Fruit fly (Drosophila melanogaster) whole organism, embryonic: Measurements from ENCODE around the gene sbr.

ENCODE experiments used
- CG10462 ChIP-seq: fragments of 200-800 bp; sonication (Bioruptor generic); optimal IDR thresholded peaks from 2 replicates; lab custom pipeline; 2016; ENCODE audit warnings: missing biosample characterization, missing genetic modification characterization
- CG11504 ChIP-seq: fragments of 200-800 bp; sonication (Bioruptor generic); optimal IDR thresholded peaks from 3 replicates; lab custom pipeline; 2019; ENCODE audit warnings: missing biosample characterization, mild to moderate bottlenecking, missing genetic modification characterization, moderate library complexity
- CG12391 ChIP-seq: fragments of 200-800 bp; sonication (Bioruptor generic); optimal IDR thresholded peaks from 3 replicates; lab custom pipeline; 2018; ENCODE audit warnings: missing biosample characterization, mild to moderate bottlenecking, missing genetic modification characterization, moderate library complexity
- CG13287 ChIP-seq: fragments of 200-800 bp; sonication (Bioruptor generic); IDR thresholded peaks from 2 replicates; pipeline ENCODE4 v1.3.6; 2022; ENCODE audit warnings: missing biosample characterization, missing genetic modification characterization; ENCODE audit not compliant: partially characterized antibody
- CG17829 ChIP-seq: fragments of 200-800 bp; optimal IDR thresholded peaks from 2 replicates; lab custom pipeline; 2019; ENCODE audit warnings: missing biosample characterization, mild to moderate bottlenecking, missing genetic modification characterization, moderate library complexity
- CG1832 ChIP-seq: fragments of 200-800 bp; sonication (Bioruptor generic); optimal IDR thresholded peaks from 2 replicates; lab custom pipeline; 2017; ENCODE audit warnings: missing biosample characterization, mild to moderate bottlenecking, missing genetic modification characterization, inconsistent platforms
- CG18599 ChIP-seq: fragments of 200-800 bp; sonication (Bioruptor generic); optimal IDR thresholded peaks from 3 replicates; lab custom pipeline; 2017; ENCODE audit warnings: missing biosample characterization, missing genetic modification characterization, mild to moderate bottlenecking, moderate library complexity, missing genetic modification reagents
- CG2116 ChIP-seq: fragments of 200-800 bp; sonication (Bioruptor generic); optimal IDR thresholded peaks from 3 replicates; lab custom pipeline; 2018; ENCODE audit warnings: missing biosample characterization, mild to moderate bottlenecking, missing genetic modification characterization
- CG2202 ChIP-seq: fragments of 200-800 bp; sonication (Bioruptor generic); optimal IDR thresholded peaks from 2 replicates; lab custom pipeline; 2018; ENCODE audit warnings: missing biosample characterization, mild to moderate bottlenecking, missing genetic modification characterization
- CG3163 ChIP-seq: fragments of 200-800 bp; sonication (Bioruptor generic); optimal IDR thresholded peaks from 3 replicates; lab custom pipeline; 2016; ENCODE audit warnings: missing biosample characterization, missing genetic modification characterization
- CG6813 ChIP-seq: fragments of 200-800 bp; sonication (Bioruptor generic); optimal IDR thresholded peaks from 2 replicates; lab custom pipeline; 2017; ENCODE audit warnings: missing biosample characterization, missing genetic modification characterization, mild to moderate bottlenecking, moderate library complexity, missing genetic modification reagents
- CG7372 ChIP-seq: fragments of 200-800 bp; sonication (Bioruptor generic); IDR thresholded peaks from 2 replicates; pipeline ENCODE4 v1.3.6; 2022; ENCODE audit warnings: missing biosample characterization, missing genetic modification characterization
- CG9932 ChIP-seq: fragments of 200-800 bp; sonication (Bioruptor generic); IDR thresholded peaks from 2 replicates; pipeline ENCODE4 v1.3.6; 2022; ENCODE audit warnings: missing biosample characterization, missing genetic modification characterization
- CHES-1-like ChIP-seq: fragments of 200-800 bp; sonication (Bioruptor generic); optimal IDR thresholded peaks from 2 replicates; lab custom pipeline; 2016; ENCODE audit warnings: missing biosample characterization, missing genetic modification characterization
- Dip3 ChIP-seq: fragments of 200-800 bp; sonication (Bioruptor generic); optimal IDR thresholded peaks from 3 replicates; lab custom pipeline; 2016; ENCODE audit warnings: missing biosample characterization, missing genetic modification characterization
- Dll ChIP-seq: fragments of 200-800 bp; sonication (Bioruptor generic); IDR thresholded peaks from 4 replicates; pipeline ENCODE4 v1.3.6; 2022; ENCODE audit warnings: missing biosample characterization, missing genetic modification characterization; ENCODE audit not compliant: partially characterized antibody
- Doc3 ChIP-seq: fragments of 200-800 bp; sonication (Bioruptor generic); IDR thresholded peaks from 3 replicates; pipeline ENCODE4 v1.3.6; 2022; ENCODE audit warnings: missing biosample characterization, missing genetic modification characterization; ENCODE audit not compliant: partially characterized antibody
- Fer1 ChIP-seq: fragments of 200-800 bp; sonication (Bioruptor generic); optimal IDR thresholded peaks from 2 replicates; lab custom pipeline; 2017; ENCODE audit warnings: missing biosample characterization, mild to moderate bottlenecking, missing genetic modification characterization
- Hr51 ChIP-seq, 2 experiments: fragments of 200-800 bp; sonication (Bioruptor generic); optimal IDR thresholded peaks; 2 replicates in 1 of 2; 3 replicates in 1 of 2; lab custom pipeline; 2016 to 2018; ENCODE audit warnings: missing biosample characterization in 2 of 2, missing genetic modification characterization in 2 of 2, mild to moderate bottlenecking in 1 of 2, moderate library complexity in 1 of 2
- Ptx1 ChIP-seq: fragments of 200-800 bp; sonication (Bioruptor generic); IDR thresholded peaks from 2 replicates; pipeline ENCODE4 v1.3.6; 2022; ENCODE audit warnings: missing biosample characterization, missing genetic modification characterization
- Ssrp ChIP-seq: fragments of 200-800 bp; sonication (Bioruptor generic); optimal IDR thresholded peaks from 2 replicates; lab custom pipeline; 2018; ENCODE audit warnings: missing biosample characterization, mild to moderate bottlenecking, missing genetic modification characterization, moderate library complexity
- Stat92E ChIP-seq, 3 experiments: fragments of >200 bp in 2 of 3; fragments of 200-800 bp in 1 of 3; sonication (Bioruptor generic) in 1 of 3; optimal IDR thresholded peaks; 2 replicates each; lab custom pipeline; 2017 to 2019; ENCODE audit warnings: missing biosample characterization in 3 of 3, missing genetic modification characterization in 3 of 3, mild to moderate bottlenecking in 1 of 3, moderate library complexity in 1 of 3
- Xrp1 ChIP-seq: fragments of 200-800 bp; sonication (Bioruptor generic); IDR thresholded peaks from 2 replicates; pipeline ENCODE4 v1.3.6; 2022; ENCODE audit warnings: missing biosample characterization, missing genetic modification characterization
- abd-A ChIP-seq: fragments of 200-800 bp; sonication (Bioruptor generic); optimal IDR thresholded peaks from 3 replicates; lab custom pipeline; 2019; ENCODE audit warnings: missing biosample characterization, mild to moderate bottlenecking, missing genetic modification characterization, moderate library complexity
- cas ChIP-seq: fragments of 200-800 bp; sonication (Bioruptor generic); IDR thresholded peaks from 2 replicates; pipeline ENCODE4 v1.3.6; 2022; ENCODE audit warnings: missing biosample characterization, missing genetic modification characterization
- ci ChIP-seq: fragments of 200-800 bp; sonication (Bioruptor generic); IDR thresholded peaks from 3 replicates; pipeline ENCODE4 v1.3.6; 2022; ENCODE audit warnings: missing biosample characterization, missing genetic modification characterization
- da ChIP-seq: fragments of 200-800 bp; sonication (Bioruptor generic); optimal IDR thresholded peaks from 2 replicates; lab custom pipeline; 2016; ENCODE audit warnings: missing biosample characterization, missing genetic modification characterization
- dpn ChIP-seq, 2 experiments: fragments of 200-800 bp; sonication (Bioruptor generic); optimal IDR thresholded peaks; 3 replicates each; lab custom pipeline; 2016; ENCODE audit warnings: missing biosample characterization in 2 of 2, missing genetic modification characterization in 2 of 2
- fd3F ChIP-seq: fragments of 200-800 bp; sonication (Bioruptor generic); optimal IDR thresholded peaks from 2 replicates; lab custom pipeline; 2018; ENCODE audit warnings: missing biosample characterization, mild to moderate bottlenecking, missing genetic modification characterization, moderate library complexity
- hbn ChIP-seq: fragments of 200-800 bp; sonication (Bioruptor generic); IDR thresholded peaks from 2 replicates; pipeline ENCODE4 v1.3.6; 2022; ENCODE audit warnings: missing biosample characterization, missing genetic modification characterization; ENCODE audit not compliant: partially characterized antibody
- insv ChIP-seq, 2 experiments: fragments of 200-800 bp; sonication (Bioruptor generic); optimal IDR thresholded peaks; 3 replicates each; lab custom pipeline; 2016 to 2018; ENCODE audit warnings: missing biosample characterization in 2 of 2, missing genetic modification characterization in 2 of 2
- kah ChIP-seq: fragments of 200-800 bp; sonication (Bioruptor generic); optimal IDR thresholded peaks from 2 replicates; lab custom pipeline; 2018; ENCODE audit warnings: missing biosample characterization, mild to moderate bottlenecking, missing genetic modification characterization
- knrl ChIP-seq: fragments of 200-800 bp; sonication (Bioruptor generic); IDR thresholded peaks from 3 replicates; pipeline ENCODE4 v1.3.6; 2022; ENCODE audit warnings: missing biosample characterization, missing genetic modification characterization; ENCODE audit not compliant: partially characterized antibody
- prd ChIP-seq, 3 experiments: fragments of >200 bp in 2 of 3; fragments of 200-800 bp in 1 of 3; sonication (Bioruptor generic) in 1 of 3; optimal IDR thresholded peaks in 2 of 3; IDR thresholded peaks in 1 of 3; 2 replicates in 2 of 3; 3 replicates in 1 of 3; pipeline versions ENCODE4 v1.3.6 to Lab custom; 2017 to 2022; ENCODE audit warnings: missing biosample characterization in 1 of 3, missing genetic modification characterization in 1 of 3
- ranshi ChIP-seq: fragments of 200-800 bp; sonication (Bioruptor generic); IDR thresholded peaks from 2 replicates; pipeline ENCODE4 v1.3.6; 2022; ENCODE audit warnings: missing biosample characterization, missing genetic modification characterization
- shn ChIP-seq: fragments of 200-800 bp; sonication (Bioruptor generic); optimal IDR thresholded peaks from 3 replicates; lab custom pipeline; 2016; ENCODE audit warnings: missing biosample characterization, missing genetic modification characterization
- ssp ChIP-seq: fragments of 200-800 bp; sonication (Bioruptor generic); IDR thresholded peaks from 2 replicates; pipeline ENCODE4 v1.3.6; 2022; ENCODE audit warnings: missing biosample characterization, missing genetic modification characterization
- stwl ChIP-seq: fragments of 200-800 bp; sonication (Bioruptor generic); optimal IDR thresholded peaks from 3 replicates; lab custom pipeline; 2018; ENCODE audit warnings: missing biosample characterization, mild to moderate bottlenecking, missing genetic modification characterization, moderate library complexity
- tx ChIP-seq: fragments of 200-800 bp; sonication (Bioruptor generic); optimal IDR thresholded peaks from 2 replicates; lab custom pipeline; 2016; ENCODE audit warnings: missing biosample characterization, missing genetic modification characterization

The sbr gene

dm6 chrX:10877087-10877935 is 30.4 kb upstream of the sbr start, which contains the start of gene CG1637 (continued):
- no peak for TF ChIP-seq Stat92E (GFP tag; optimal IDR thresholded peaks at IDR 0.05; lab: Kevin White, UChicago)
- TF ChIP-seq CHES-1-like (GFP tag; lab: Kevin White, UChicago), result no peak
- TF ChIP-seq CG1832, result no peak
- TF ChIP-seq hbn (GFP tag; lab: Robert Waterston, UW), result peak; percentile 64
- TF ChIP-seq Ssrp, result no peak
- no peak for TF ChIP-seq tx (GFP tag; lab: Kevin White, UChicago)
- peak; percentile 28 for TF ChIP-seq stwl (tag; lab: Kevin White, UChicago)
- no peak for TF ChIP-seq Ptx1 (GFP tag; lab: Robert Waterston, UW)
- no peak for TF ChIP-seq CG6813 (GFP tag; lab: Kevin White, UChicago)
- TF ChIP-seq ranshi (GFP tag; lab: Robert Waterston, UW), result no peak
- no peak for TF ChIP-seq cas (GFP tag; lab: Robert Waterston, UW)
- peak; percentile 3 for TF ChIP-seq CG2202 (tag; lab: Kevin White, UChicago)
- TF ChIP-seq Doc3, result peak; percentile 32; the same call in 1 of the 3 replicates
- no peak for TF ChIP-seq Hr51 (GFP tag; optimal IDR thresholded peaks at IDR 0.05; lab: Kevin White, UChicago)
- TF ChIP-seq dpn (GFP tag; optimal IDR thresholded peaks at IDR 0.05; lab: Kevin White, UChicago), result no peak
- no peak for TF ChIP-seq CG3163 (GFP tag; lab: Kevin White, UChicago)
- no peak for TF ChIP-seq CG12391
- TF ChIP-seq knrl, result peak; percentile 66
- TF ChIP-seq abd-A (tag; lab: Kevin White, UChicago), result no peak
- no peak for TF ChIP-seq CG11504 (tag; lab: Kevin White, UChicago)
- TF ChIP-seq kah (GFP tag; lab: Kevin White, UChicago), result no peak
- TF ChIP-seq CG13287 (GFP tag; lab: Robert Waterston, UW), result peak; percentile 78
- TF ChIP-seq fd3F (GFP tag; lab: Kevin White, UChicago), result no peak
- peak; percentile 64 for TF ChIP-seq CG2116 (GFP tag; lab: Kevin White, UChicago)
- no peak for TF ChIP-seq ssp
- TF ChIP-seq Xrp1 (GFP tag; lab: Robert Waterston, UW), result no peak
- TF ChIP-seq prd (optimal IDR thresholded peaks at IDR 0.05; lab: Kevin White, UChicago), result no peak
- no peak for TF ChIP-seq prd (GFP tag; IDR thresholded peaks at IDR 0.05; lab: Robert Waterston, UW)
- TF ChIP-seq Dll (GFP tag; lab: Robert Waterston, UW), result peak; percentile 72
- no peak for TF ChIP-seq ci (GFP tag; lab: Robert Waterston, UW)
- TF ChIP-seq CG9932 (GFP tag; lab: Robert Waterston, UW), result no peak
- no peak for TF ChIP-seq CG18599 (GFP tag; lab: Kevin White, UChicago)
- TF ChIP-seq da (GFP tag; lab: Kevin White, UChicago), result no peak
- no peak for TF ChIP-seq CG10462 (GFP tag; lab: Kevin White, UChicago)
- TF ChIP-seq insv (GFP tag; optimal IDR thresholded peaks at IDR 0.05; lab: Kevin White, UChicago), result no peak
- no peak for TF ChIP-seq Dip3 (GFP tag; lab: Kevin White, UChicago)
- TF ChIP-seq CG7372 (GFP tag; lab: Robert Waterston, UW), result no peak
- TF ChIP-seq CG17829 (tag; lab: Kevin White, UChicago), result no peak
- TF ChIP-seq shn, result no peak
- TF ChIP-seq Fer1 (GFP tag; lab: Kevin White, UChicago), result no peak
